Fruit fly (Drosophila melanogaster) whole organism, embryonic: ENCODE measurements around the gene dsf.

Experiments
- Antp ChIP-seq: fragments of 200-800 bp; sonication (Bioruptor generic); optimal IDR thresholded peaks from 3 replicates; lab custom pipeline; 2016; ENCODE audit warnings: missing biosample characterization, missing genetic modification characterization
- Asciz ChIP-seq: fragments of 200-800 bp; sonication (Bioruptor generic); optimal IDR thresholded peaks from 2 replicates; lab custom pipeline; 2017; ENCODE audit warnings: missing biosample characterization, mild to moderate bottlenecking, missing genetic modification characterization, missing genetic modification reagents
- CG10147 ChIP-seq: fragments of 200-800 bp; sonication (Bioruptor generic); optimal IDR thresholded peaks from 2 replicates; lab custom pipeline; 2019; ENCODE audit warnings: missing biosample characterization, mild to moderate bottlenecking, missing genetic modification characterization, moderate library complexity
- CG10267 ChIP-seq: fragments of 200-800 bp; sonication (Bioruptor generic); optimal IDR thresholded peaks from 2 replicates; lab custom pipeline; 2018; ENCODE audit warnings: missing biosample characterization, mild to moderate bottlenecking, missing genetic modification characterization, moderate library complexity
- CG12071 ChIP-seq: fragments of 200-800 bp; sonication (Bioruptor generic); optimal IDR thresholded peaks from 3 replicates; lab custom pipeline; 2018; ENCODE audit warnings: missing biosample characterization, mild to moderate bottlenecking, missing genetic modification characterization
- CG12155 ChIP-seq: fragments of 200-800 bp; sonication (Bioruptor generic); optimal IDR thresholded peaks from 3 replicates; lab custom pipeline; 2016; ENCODE audit warnings: missing biosample characterization, missing genetic modification characterization
- CG12769 ChIP-seq: fragments of 200-800 bp; sonication (Bioruptor generic); optimal IDR thresholded peaks from 2 replicates; lab custom pipeline; 2019; ENCODE audit warnings: missing biosample characterization, mild to moderate bottlenecking, missing genetic modification characterization, moderate library complexity
- CG13424 ChIP-seq: fragments of 200-800 bp; sonication (Bioruptor generic); optimal IDR thresholded peaks from 2 replicates; lab custom pipeline; 2019; ENCODE audit warnings: missing biosample characterization, mild to moderate bottlenecking, missing genetic modification characterization, moderate library complexity
- CG1603 ChIP-seq: fragments of 200-800 bp; sonication (Bioruptor generic); optimal IDR thresholded peaks from 2 replicates; lab custom pipeline; 2019; ENCODE audit warnings: missing biosample characterization, mild to moderate bottlenecking, missing genetic modification characterization, moderate library complexity
- CG16813 ChIP-seq: fragments of 200-800 bp; sonication (Bioruptor generic); IDR thresholded peaks from 3 replicates; pipeline ENCODE4 v1.3.6; 2022; ENCODE audit warnings: missing biosample characterization, missing genetic modification characterization; ENCODE audit not compliant: partially characterized antibody
- CG1832 ChIP-seq: fragments of 200-800 bp; sonication (Bioruptor generic); optimal IDR thresholded peaks from 2 replicates; lab custom pipeline; 2017; ENCODE audit warnings: missing biosample characterization, mild to moderate bottlenecking, missing genetic modification characterization, inconsistent platforms
- CG2120 ChIP-seq: fragments of 200-800 bp; sonication (Bioruptor generic); optimal IDR thresholded peaks from 3 replicates; lab custom pipeline; 2016; ENCODE audit warnings: missing biosample characterization, missing genetic modification characterization
- CG2129 ChIP-seq: fragments of 200-800 bp; sonication (Bioruptor generic); IDR thresholded peaks from 2 replicates; pipeline ENCODE4 v1.3.6; 2022; ENCODE audit warnings: missing biosample characterization, missing genetic modification characterization; ENCODE audit not compliant: partially characterized antibody
- CG2875 ChIP-seq: fragments of 200-800 bp; sonication (Bioruptor generic); optimal IDR thresholded peaks from 2 replicates; lab custom pipeline; 2017; ENCODE audit warnings: missing biosample characterization, mild to moderate bottlenecking, missing genetic modification characterization, missing genetic modification reagents
- CG30020 ChIP-seq: fragments of 200-800 bp; optimal IDR thresholded peaks from 2 replicates; lab custom pipeline; 2019; ENCODE audit warnings: missing biosample characterization, mild to moderate bottlenecking, missing genetic modification characterization, moderate library complexity
- CG6272 ChIP-seq: fragments of 200-800 bp; sonication (Bioruptor generic); IDR thresholded peaks from 2 replicates; pipeline ENCODE4 v1.3.6; 2022; ENCODE audit warnings: missing biosample characterization, missing genetic modification characterization
- CG6765 ChIP-seq: fragments of 200-800 bp; sonication (Bioruptor generic); optimal IDR thresholded peaks from 3 replicates; lab custom pipeline; 2017; ENCODE audit warnings: missing biosample characterization, mild to moderate bottlenecking, missing genetic modification characterization
- CG7745 ChIP-seq: fragments of 200-800 bp; sonication (Bioruptor generic); optimal IDR thresholded peaks from 2 replicates; lab custom pipeline; 2018; ENCODE audit warnings: missing biosample characterization, mild to moderate bottlenecking, missing genetic modification characterization, moderate library complexity
- CG7839 ChIP-seq: fragments of 200-800 bp; sonication (Bioruptor generic); optimal IDR thresholded peaks from 3 replicates; lab custom pipeline; 2018; ENCODE audit warnings: missing biosample characterization, mild to moderate bottlenecking, missing genetic modification characterization, moderate library complexity
- CG8290 ChIP-seq, 3 experiments: fragments of 200-800 bp; sonication (Bioruptor generic); optimal IDR thresholded peaks; 2 replicates each; lab custom pipeline; 2016 to 2019; ENCODE audit warnings: missing biosample characterization in 3 of 3, missing genetic modification characterization in 3 of 3, mild to moderate bottlenecking in 2 of 3, moderate library complexity in 1 of 3
- CG9797 ChIP-seq: fragments of 200-800 bp; sonication (Bioruptor generic); optimal IDR thresholded peaks from 3 replicates; lab custom pipeline; 2018; ENCODE audit warnings: missing biosample characterization, mild to moderate bottlenecking, missing genetic modification characterization
- Chrac-16 ChIP-seq: fragments of 200-800 bp; sonication (Bioruptor generic); optimal IDR thresholded peaks from 3 replicates; lab custom pipeline; 2016; ENCODE audit warnings: missing biosample characterization, missing genetic modification characterization
- Dad ChIP-seq: fragments of 200-800 bp; sonication (Bioruptor generic); optimal IDR thresholded peaks from 3 replicates; lab custom pipeline; 2016; ENCODE audit warnings: missing biosample characterization, missing genetic modification characterization
- Doc2 ChIP-seq: fragments of 200-800 bp; sonication (Bioruptor generic); IDR thresholded peaks from 2 replicates; pipeline ENCODE4 v1.3.6; 2022; ENCODE audit warnings: missing biosample characterization, missing genetic modification characterization
- Dp ChIP-seq: fragments of 200-800 bp; sonication (Bioruptor generic); optimal IDR thresholded peaks from 2 replicates; lab custom pipeline; 2018; ENCODE audit warnings: missing biosample characterization, mild to moderate bottlenecking, missing genetic modification characterization, moderate library complexity
- ERR ChIP-seq: fragments of 200-800 bp; sonication (Bioruptor generic); optimal IDR thresholded peaks from 2 replicates; lab custom pipeline; 2016; ENCODE audit warnings: missing biosample characterization, missing genetic modification characterization
- Fer1 ChIP-seq: fragments of 200-800 bp; sonication (Bioruptor generic); optimal IDR thresholded peaks from 2 replicates; lab custom pipeline; 2017; ENCODE audit warnings: missing biosample characterization, mild to moderate bottlenecking, missing genetic modification characterization
- Hand ChIP-seq: fragments of 200-800 bp; sonication (Bioruptor generic); optimal IDR thresholded peaks from 2 replicates; lab custom pipeline; 2017; ENCODE audit warnings: mild to moderate bottlenecking, missing biosample characterization, missing genetic modification reagents, missing genetic modification characterization
- Hr3 ChIP-seq: fragments of 200-800 bp; sonication (Bioruptor generic); optimal IDR thresholded peaks from 3 replicates; lab custom pipeline; 2016; ENCODE audit warnings: missing biosample characterization, missing genetic modification characterization
- Jarid2 ChIP-seq: fragments of 200-800 bp; sonication (Bioruptor generic); optimal IDR thresholded peaks from 3 replicates; lab custom pipeline; 2017; ENCODE audit warnings: mild to moderate bottlenecking, missing biosample characterization, missing genetic modification reagents, missing genetic modification characterization
- Optix ChIP-seq: fragments of 200-800 bp; sonication (Bioruptor generic); IDR thresholded peaks from 3 replicates; pipeline ENCODE4 v1.3.6; 2022; ENCODE audit warnings: missing biosample characterization, missing genetic modification characterization
- ase ChIP-seq: fragments of 200-800 bp; sonication (Bioruptor generic); IDR thresholded peaks from 3 replicates; pipeline ENCODE4 v1.3.6; 2022; ENCODE audit warnings: missing biosample characterization, missing genetic modification characterization
- dan ChIP-seq: fragments of 200-800 bp; sonication (Bioruptor generic); IDR thresholded peaks from 2 replicates; pipeline ENCODE4 v1.3.6; 2022; ENCODE audit warnings: missing biosample characterization, missing genetic modification characterization
- dati ChIP-seq: fragments of 200-800 bp; sonication (Bioruptor generic); IDR thresholded peaks from 2 replicates; pipeline ENCODE4 v1.3.6; 2022; ENCODE audit warnings: missing biosample characterization, missing genetic modification characterization
- emc ChIP-seq: fragments of 200-800 bp; sonication (Bioruptor generic); optimal IDR thresholded peaks from 2 replicates; lab custom pipeline; 2016; ENCODE audit warnings: missing biosample characterization, missing genetic modification characterization
- gem ChIP-seq: fragments of 200-800 bp; sonication (Bioruptor generic); optimal IDR thresholded peaks from 2 replicates; lab custom pipeline; 2019; ENCODE audit warnings: missing biosample characterization, mild to moderate bottlenecking, missing genetic modification characterization, moderate library complexity
- gfzf ChIP-seq: fragments of 200-800 bp; sonication (Bioruptor generic); optimal IDR thresholded peaks from 2 replicates; lab custom pipeline; 2016; ENCODE audit warnings: missing biosample characterization, mild to moderate bottlenecking, missing genetic modification characterization, moderate library complexity
- lilli ChIP-seq: fragments of 200-800 bp; sonication (Bioruptor generic); optimal IDR thresholded peaks from 3 replicates; lab custom pipeline; 2016; ENCODE audit warnings: missing biosample characterization, missing genetic modification characterization
- lola ChIP-seq, 3 experiments: fragments of >200 bp in 2 of 3; fragments of 200-800 bp in 1 of 3; sonication (Bioruptor generic) in 1 of 3; optimal IDR thresholded peaks; 2 replicates each; lab custom pipeline; 2017 to 2019; ENCODE audit warnings: missing biosample characterization in 3 of 3, missing genetic modification characterization in 3 of 3, mild to moderate bottlenecking in 1 of 3, moderate library complexity in 1 of 3
- mam ChIP-seq: fragments of 200-800 bp; sonication (Bioruptor generic); optimal IDR thresholded peaks from 3 replicates; lab custom pipeline; 2016; ENCODE audit warnings: missing biosample characterization, missing genetic modification characterization
- nom ChIP-seq: fragments of 200-800 bp; sonication (Bioruptor generic); optimal IDR thresholded peaks from 2 replicates; lab custom pipeline; 2017; ENCODE audit warnings: missing biosample characterization, missing genetic modification characterization, mild to moderate bottlenecking, moderate library complexity, missing genetic modification reagents
- org-1 ChIP-seq: fragments of 200-800 bp; sonication (Bioruptor generic); optimal IDR thresholded peaks from 2 replicates; lab custom pipeline; 2017; ENCODE audit warnings: missing biosample characterization, missing genetic modification characterization
- pfk ChIP-seq: fragments of 200-800 bp; sonication (Bioruptor generic); optimal IDR thresholded peaks from 2 replicates; lab custom pipeline; 2018; ENCODE audit warnings: missing biosample characterization, mild to moderate bottlenecking, missing genetic modification characterization, moderate library complexity
- pzg ChIP-seq: fragments of 200-800 bp; sonication (Bioruptor generic); optimal IDR thresholded peaks from 3 replicates; lab custom pipeline; 2018; ENCODE audit warnings: missing biosample characterization, mild to moderate bottlenecking, missing genetic modification characterization, moderate library complexity
- repo ChIP-seq: fragments of 200-800 bp; sonication (Bioruptor generic); optimal IDR thresholded peaks from 2 replicates; lab custom pipeline; 2016; ENCODE audit warnings: missing biosample characterization, missing genetic modification characterization
- salm ChIP-seq: fragments of 200-800 bp; sonication (Bioruptor generic); optimal IDR thresholded peaks from 2 replicates; lab custom pipeline; 2018; ENCODE audit warnings: missing biosample characterization, mild to moderate bottlenecking, missing genetic modification characterization
- stwl ChIP-seq: fragments of 200-800 bp; sonication (Bioruptor generic); optimal IDR thresholded peaks from 3 replicates; lab custom pipeline; 2018; ENCODE audit warnings: missing biosample characterization, mild to moderate bottlenecking, missing genetic modification characterization, moderate library complexity
- zf30C ChIP-seq: fragments of 200-800 bp; sonication (Bioruptor generic); optimal IDR thresholded peaks from 3 replicates; lab custom pipeline; 2018; ENCODE audit warnings: missing biosample characterization, mild to moderate bottlenecking, missing genetic modification characterization

Gene dsf

dm6 chr2L:5980862-5981432 is 55.2 kb downstream of the dsf start, which contains the start of gene chic (continued):
- TF ChIP-seq zf30C (GFP tag; lab: Kevin White, UChicago) = no peak
- TF ChIP-seq CG7745 (tag; lab: Kevin White, UChicago) = peak; percentile 85
- no peak for TF ChIP-seq Doc2 (GFP tag; lab: Robert Waterston, UW)
- TF ChIP-seq Dad = peak; percentile 13
- peak; percentile 68 for TF ChIP-seq gfzf (GFP tag; lab: Kevin White, UChicago)
- peak; percentile 79 for TF ChIP-seq CG30020 (tag; lab: Kevin White, UChicago)
- TF ChIP-seq CG2129 (GFP tag; lab: Robert Waterston, UW) = no peak
- no peak for TF ChIP-seq CG12769 (tag; lab: Kevin White, UChicago)
- TF ChIP-seq org-1 (GFP tag; lab: Kevin White, UChicago) = peak; percentile 5
- peak; percentile 45 for TF ChIP-seq Dp
- TF ChIP-seq CG6272 (GFP tag; lab: Robert Waterston, UW) = 0 out of 2 replicates have a peak, but pooled peaks have one; percentile 10
- TF ChIP-seq nom (GFP tag; lab: Kevin White, UChicago) = peak; percentile 50
- TF ChIP-seq CG6765 (GFP tag; lab: Kevin White, UChicago) = peak; percentile 20
- no peak for TF ChIP-seq CG8290 (GFP tag; optimal IDR thresholded peaks at IDR 0.05; lab: Kevin White, UChicago)
- peak in 1 of 2 experiments; percentile 75 for TF ChIP-seq CG8290 (tag; optimal IDR thresholded peaks at IDR 0.05; lab: Kevin White, UChicago)
- TF ChIP-seq lilli (GFP tag; lab: Kevin White, UChicago) = peak; percentile 17
- TF ChIP-seq CG12155 = peak; percentile 80
- peak; percentile 61 for TF ChIP-seq Jarid2 (GFP tag; lab: Kevin White, UChicago)
- no peak for TF ChIP-seq dan (GFP tag; lab: Robert Waterston, UW)
- TF ChIP-seq gem (tag; lab: Kevin White, UChicago) = peak; percentile 29
- TF ChIP-seq salm = no peak
- peak; percentile 2 for TF ChIP-seq repo
- peak; percentile 73 for TF ChIP-seq CG1603 (tag; lab: Kevin White, UChicago)
- peak; percentile 6 for TF ChIP-seq Hr3 (GFP tag; lab: Kevin White, UChicago)
- TF ChIP-seq CG2875 (GFP tag; lab: Kevin White, UChicago) = no peak
- TF ChIP-seq Asciz (GFP tag; lab: Kevin White, UChicago) = peak; percentile 13
- peak; percentile 66 for TF ChIP-seq CG9797 (GFP tag; lab: Kevin White, UChicago)
- TF ChIP-seq CG10147 (GFP tag; lab: Kevin White, UChicago) = no peak
- TF ChIP-seq CG13424 (tag; lab: Kevin White, UChicago) = peak; percentile 37
- no peak for TF ChIP-seq ase
- TF ChIP-seq CG12071 = peak; percentile 23
- peak; percentile 40 for TF ChIP-seq CG2120 (GFP tag; lab: Kevin White, UChicago)
- TF ChIP-seq Antp (GFP tag; lab: Kevin White, UChicago) = peak; percentile 19
- TF ChIP-seq CG16813 = no peak
- no peak for TF ChIP-seq CG10267
- TF ChIP-seq pfk (GFP tag; lab: Kevin White, UChicago) = peak; percentile 29
- no peak for TF ChIP-seq Chrac-16
- peak; percentile 7 for TF ChIP-seq CG7839 (tag; lab: Kevin White, UChicago)
- TF ChIP-seq Optix = no peak
- TF ChIP-seq pzg (GFP tag; lab: Kevin White, UChicago) = peak; percentile 85
- TF ChIP-seq ERR (GFP tag; lab: Kevin White, UChicago) = peak; percentile 3
- TF ChIP-seq dati (GFP tag; lab: Robert Waterston, UW) = no peak
- TF ChIP-seq Hand (GFP tag; lab: Kevin White, UChicago) = peak; percentile 18
- TF ChIP-seq Fer1 (GFP tag; lab: Kevin White, UChicago) = peak; percentile 22
- peak; percentile 21 for TF ChIP-seq mam (GFP tag; lab: Kevin White, UChicago)
- peak; percentile 23 for TF ChIP-seq emc (GFP tag; lab: Kevin White, UChicago)
- TF ChIP-seq stwl (tag; lab: Kevin White, UChicago) = peak; percentile 57
- no peak for TF ChIP-seq lola (GFP tag; optimal IDR thresholded peaks at IDR 0.05; lab: Kevin White, UChicago)
- no peak for TF ChIP-seq CG1832
